Worm (Caenorhabditis elegans): Measurements from ENCODE around the gene otub-1.

The otub-1 gene

DNA sequence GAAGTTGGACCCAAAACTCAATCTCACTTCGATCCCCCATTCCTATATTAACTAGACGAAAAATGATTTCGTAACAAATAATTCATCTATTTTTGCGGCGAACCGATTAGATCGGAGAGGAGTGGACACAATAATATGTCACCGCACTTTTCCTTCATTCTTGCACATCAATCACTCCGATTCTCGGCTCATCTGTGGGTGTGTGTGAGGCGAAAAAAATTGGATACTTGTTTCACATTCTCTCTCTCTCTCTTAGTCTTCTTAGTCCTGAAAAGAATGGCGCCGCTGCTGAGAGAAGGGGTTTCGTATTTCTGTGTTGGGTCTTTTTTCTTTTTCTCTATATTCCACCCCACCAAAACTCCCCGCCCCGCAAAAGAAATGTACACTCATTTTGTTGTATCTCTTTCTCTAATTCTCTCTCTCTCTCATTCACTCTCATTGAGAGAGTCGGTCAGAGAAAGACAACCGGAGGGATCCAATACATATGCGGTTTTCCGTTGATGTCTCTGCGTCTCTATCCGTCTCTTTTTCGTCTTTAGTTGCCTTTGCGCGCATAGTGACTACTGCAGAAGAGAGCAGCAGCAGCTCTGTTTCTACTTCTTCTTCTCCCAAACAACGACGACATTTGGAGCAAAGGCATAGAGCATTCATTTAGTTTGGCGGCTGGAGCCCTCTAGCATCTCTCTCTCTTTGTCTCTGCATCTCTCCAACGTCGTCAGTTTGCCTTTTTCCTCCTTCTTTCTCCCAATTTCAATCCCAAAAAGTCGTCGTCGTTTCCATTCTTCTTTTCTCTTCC, 5.1 kb downstream of the otub-1 start, which contains the start of gene unc-76:
Gene unc-76, plus strand, starts transcription at position 746 of the 796 bp plus-strand sequence.
- TF ChIP-seq eor-1 (tag; optimal IDR thresholded peaks at IDR 0.05) (no peak), nhr-11 (tag; optimal IDR thresholded peaks at IDR 0.05) (peak; percentile 56), ceh-9 (tag; optimal IDR thresholded peaks at IDR 0.05) (no peak), nhr-237 (tag; optimal IDR thresholded peaks at IDR 0.05) (no peak), nhr-67 (tag; optimal IDR thresholded peaks at IDR 0.05) (no peak), ceh-28 (tag; optimal IDR thresholded peaks at IDR 0.05) (peak; percentile 59), fos-1 (tag; optimal IDR thresholded peaks at IDR 0.05) (no peak), egl-27 (tag; optimal IDR thresholded peaks at IDR 0.05) (peak; percentile 68), R02D3.7 (tag; optimal IDR thresholded peaks at IDR 0.05) (peak; percentile 58), lin-15B (tag; optimal IDR thresholded peaks at IDR 0.05) (peak; percentile 62), nhr-43 (tag; optimal IDR thresholded peaks at IDR 0.05; ENCODE audit: poor library complexity, severe bottlenecking) (peak; percentile 42), elt-3 (tag; optimal IDR thresholded peaks at IDR 0.05) (no peak), fkh-10 (GFP tag; optimal IDR thresholded peaks at IDR 0.05) (peak; percentile 54), nhr-76 (tag; optimal IDR thresholded peaks at IDR 0.05) (no peak), nhr-12 (tag; optimal IDR thresholded peaks at IDR 0.05) (no peak), jun-1 (tag; optimal IDR thresholded peaks at IDR 0.05) (no peak), nfya-1 (tag; optimal IDR thresholded peaks at IDR 0.05; ENCODE audit: insufficient read depth) (peak; percentile 81), lsy-12 (tag; optimal IDR thresholded peaks at IDR 0.05) (peak; percentile 54), nhr-77 (tag; optimal IDR thresholded peaks at IDR 0.05) (no peak), ceh-82 (tag; optimal IDR thresholded peaks at IDR 0.05) (no peak), elt-1 (tag; optimal IDR thresholded peaks at IDR 0.05) (no peak), lin-39 (tag; optimal IDR thresholded peaks at IDR 0.05) (peak; percentile 96), unc-62 (GFP tag; optimal IDR thresholded peaks at IDR 0.05) (peak; percentile 81), skn-1 (tag; optimal IDR thresholded peaks at IDR 0.05) (no peak), ztf-11 (tag; optimal IDR thresholded peaks at IDR 0.05) (no peak), hmg-11 (tag; optimal IDR thresholded peaks at IDR 0.05) (peak; percentile 89), ztf-4 (tag; optimal IDR thresholded peaks at IDR 0.05) (no peak), sea-2 (GFP tag; optimal IDR thresholded peaks at IDR 0.05) (peak; percentile 2), pqm-1 (tag; optimal IDR thresholded peaks at IDR 0.05) (no peak), aly-2 (tag; optimal IDR thresholded peaks at IDR 0.05) (no peak), elt-2 (tag; optimal IDR thresholded peaks at IDR 0.05) (peak; percentile 0), zag-1 (tag; optimal IDR thresholded peaks at IDR 0.05) (peak; percentile 73), unc-39 (tag; optimal IDR thresholded peaks at IDR 0.05) (no peak), nhr-25 (tag; optimal IDR thresholded peaks at IDR 0.05) (no peak), fkh-2 (tag; optimal IDR thresholded peaks at IDR 0.05) (no peak), nhr-23 (tag; optimal IDR thresholded peaks at IDR 0.05) (peak; percentile 5), daf-12 (tag; optimal IDR thresholded peaks at IDR 0.05) (no peak), nhr-28 (tag; optimal IDR thresholded peaks at IDR 0.05) (no peak), ama-1 (optimal IDR thresholded peaks at IDR 0.05) (peak; percentile 8), mdl-1 (tag; optimal IDR thresholded peaks at IDR 0.05) (no peak), egl-5 (tag; optimal IDR thresholded peaks at IDR 0.05) (peak; percentile 62), pha-4 (tag; optimal IDR thresholded peaks at IDR 0.05) (peak; percentile 89), ceh-16 (tag; optimal IDR thresholded peaks at IDR 0.05) (no peak), mml-1 (tag; optimal IDR thresholded peaks at IDR 0.05) (no peak), snpc-4 (tag; optimal IDR thresholded peaks at IDR 0.05) (peak; percentile 61), ZK546.5 (tag; optimal IDR thresholded peaks at IDR 0.05) (no peak), tbx-2 (tag; optimal IDR thresholded peaks at IDR 0.05) (peak; percentile 74)

Data from whole organism, L3 larva.